Fruit fly (Drosophila melanogaster) whole organism, adult: Measurements from ENCODE around the gene PAN3.

ENCODE experiments used
- CG11617 ChIP-seq: fragments of 200-800 bp; sonication (Bioruptor generic); optimal IDR thresholded peaks from 2 replicates; lab custom pipeline; 2017; ENCODE audit warnings: mild to moderate bottlenecking, missing biosample characterization, missing genetic modification reagents, missing genetic modification characterization
- CG12768 ChIP-seq: fragments of 200-800 bp; sonication (Bioruptor generic); optimal IDR thresholded peaks from 2 replicates; lab custom pipeline; 2017; ENCODE audit warnings: missing biosample characterization, missing genetic modification characterization, mild to moderate bottlenecking, moderate library complexity, missing genetic modification reagents
- CG14711 ChIP-seq: fragments of 200-800 bp; sonication (Bioruptor generic); optimal IDR thresholded peaks from 2 replicates; lab custom pipeline; 2018; ENCODE audit warnings: missing biosample characterization, mild to moderate bottlenecking, missing genetic modification characterization, moderate library complexity
- CG1620 ChIP-seq: fragments of 200-800 bp; sonication (Bioruptor generic); optimal IDR thresholded peaks from 2 replicates; lab custom pipeline; 2016; ENCODE audit warnings: missing biosample characterization, missing genetic modification characterization
- CG33017 ChIP-seq: fragments of 200-800 bp; sonication (Bioruptor generic); optimal IDR thresholded peaks from 2 replicates; lab custom pipeline; 2018; ENCODE audit warnings: missing biosample characterization, mild to moderate bottlenecking, missing genetic modification characterization, moderate library complexity
- CG5204 ChIP-seq: fragments of 200-800 bp; sonication (Bioruptor generic); optimal IDR thresholded peaks from 2 replicates; lab custom pipeline; 2016; ENCODE audit warnings: missing biosample characterization, missing genetic modification characterization
- CG7045 ChIP-seq: fragments of 200-800 bp; sonication (Bioruptor generic); optimal IDR thresholded peaks from 2 replicates; lab custom pipeline; 2017; ENCODE audit warnings: missing biosample characterization, mild to moderate bottlenecking, missing genetic modification characterization
- CG7101 ChIP-seq: fragments of 200-800 bp; sonication (Bioruptor generic); optimal IDR thresholded peaks from 2 replicates; lab custom pipeline; 2018; ENCODE audit warnings: missing biosample characterization, mild to moderate bottlenecking, missing genetic modification characterization, moderate library complexity
- Clk ChIP-seq: fragments of 200-800 bp; sonication (Bioruptor generic); optimal IDR thresholded peaks from 2 replicates; lab custom pipeline; 2017; ENCODE audit warnings: missing biosample characterization, missing genetic modification characterization
- Crg-1 ChIP-seq: fragments of 200-800 bp; sonication (Bioruptor generic); optimal IDR thresholded peaks from 2 replicates; lab custom pipeline; 2016; ENCODE audit warnings: missing biosample characterization, missing genetic modification characterization
- Hr96 ChIP-seq: fragments of 200-800 bp; sonication (Bioruptor generic); optimal IDR thresholded peaks from 2 replicates; lab custom pipeline; 2016; ENCODE audit warnings: missing biosample characterization, missing genetic modification characterization
- Mnt ChIP-seq: fragments of 200-800 bp; sonication (Bioruptor generic); optimal IDR thresholded peaks from 2 replicates; lab custom pipeline; 2016; ENCODE audit warnings: missing biosample characterization, mild to moderate bottlenecking, missing genetic modification characterization
- bab1 ChIP-seq: fragments of 200-800 bp; sonication (Bioruptor generic); optimal IDR thresholded peaks from 3 replicates; lab custom pipeline; 2019; ENCODE audit warnings: missing biosample characterization, mild to moderate bottlenecking, missing genetic modification characterization, moderate library complexity
- cic ChIP-seq: fragments of 200-800 bp; sonication (Bioruptor generic); optimal IDR thresholded peaks from 2 replicates; lab custom pipeline; 2017; ENCODE audit warnings: missing biosample characterization, mild to moderate bottlenecking, missing genetic modification characterization, moderate library complexity
- cnc ChIP-seq, 2 experiments: fragments of >200 bp; optimal IDR thresholded peaks; 2 replicates each; lab custom pipeline; 2017
- kay ChIP-seq: fragments of 200-800 bp; sonication (Bioruptor generic); peaks from one replicate; lab custom pipeline; 2016; ENCODE audit warnings: missing biosample characterization, missing genetic modification characterization, borderline replicate concordance
- ovo ChIP-seq: fragments of 200-800 bp; sonication (Bioruptor generic); optimal IDR thresholded peaks from 2 replicates; lab custom pipeline; 2016; ENCODE audit warnings: missing biosample characterization, missing genetic modification characterization
- pad ChIP-seq: fragments of 200-800 bp; sonication (Bioruptor generic); optimal IDR thresholded peaks from 3 replicates; lab custom pipeline; 2017; ENCODE audit warnings: missing biosample characterization, missing genetic modification characterization, mild to moderate bottlenecking, moderate library complexity, missing genetic modification reagents
- tj ChIP-seq: fragments of 200-800 bp; sonication (Bioruptor generic); optimal IDR thresholded peaks from 3 replicates; lab custom pipeline; 2017; ENCODE audit warnings: missing biosample characterization, mild to moderate bottlenecking, missing genetic modification characterization, moderate library complexity
- toe ChIP-seq: fragments of 200-800 bp; sonication (Bioruptor generic); optimal IDR thresholded peaks from 2 replicates; lab custom pipeline; 2016; ENCODE audit warnings: missing biosample characterization, missing genetic modification characterization

The PAN3 gene

dm6 chr3L:3089012-3089411, 18.1 kb downstream of the PAN3 start:
- TF ChIP-seq CG7101 (tag; lab: Kevin White, UChicago): no peak
- TF ChIP-seq toe (GFP tag; lab: Kevin White, UChicago): no peak
- TF ChIP-seq kay (GFP tag; lab: Kevin White, UChicago): peak; percentile 87

dm6 chr3L:3090581-3091345, 19.8 kb downstream of the PAN3 start:
- no peak for TF ChIP-seq CG11617 (GFP tag; lab: Kevin White, UChicago)
- peak; percentile 44 for TF ChIP-seq CG7101 (tag; lab: Kevin White, UChicago)
- TF ChIP-seq CG5204: no peak
- TF ChIP-seq bab1 (GFP tag; lab: Kevin White, UChicago): no peak
- no peak for TF ChIP-seq Mnt (GFP tag; lab: Kevin White, UChicago)
- TF ChIP-seq cnc (optimal IDR thresholded peaks at IDR 0.05; lab: Kevin White, UChicago): no peak
- TF ChIP-seq Clk (GFP tag; lab: Kevin White, UChicago): no peak
- no peak for TF ChIP-seq kay (GFP tag; lab: Kevin White, UChicago)
- TF ChIP-seq pad (GFP tag; lab: Kevin White, UChicago): peak; percentile 25
- TF ChIP-seq CG7045 (GFP tag; lab: Kevin White, UChicago): no peak
- TF ChIP-seq tj (GFP tag; lab: Kevin White, UChicago): no peak
- no peak for TF ChIP-seq Hr96 (GFP tag; lab: Kevin White, UChicago)
- TF ChIP-seq cic (GFP tag; lab: Kevin White, UChicago): no peak
- TF ChIP-seq CG33017 (tag; lab: Kevin White, UChicago): no peak
- peak; percentile 21 for TF ChIP-seq CG14711
- no peak for TF ChIP-seq toe (GFP tag; lab: Kevin White, UChicago)
- no peak for TF ChIP-seq CG1620
- TF ChIP-seq ovo (GFP tag; lab: Kevin White, UChicago): no peak

- TF ChIP-seq CG12768 (GFP tag; lab: Kevin White, UChicago) (no peak), CG11617 (GFP tag; lab: Kevin White, UChicago) (no peak), ovo (GFP tag; lab: Kevin White, UChicago) (no peak)
Measured at dm6 chr3L:3095590-3095989, 24.7 kb downstream of the PAN3 start.

- TF ChIP-seq CG7045 (GFP tag; lab: Kevin White, UChicago) (peak; percentile 29), CG7101 (tag; lab: Kevin White, UChicago) (peak; percentile 21), Hr96 (GFP tag; lab: Kevin White, UChicago) (no peak), CG12768 (GFP tag; lab: Kevin White, UChicago) (peak; percentile 55)
Measured at dm6 chr3L:3096073-3096725, 25.3 kb downstream of the PAN3 start.

dm6 chr3L:3096726-3097597, 26.0 kb downstream of the PAN3 start:
- TF ChIP-seq Hr96 (GFP tag; lab: Kevin White, UChicago) (no peak), kay (GFP tag; lab: Kevin White, UChicago) (peak; percentile 2)

dm6 chr3L:3097598-3097880, 26.6 kb downstream of the PAN3 start:
- no peak for TF ChIP-seq CG11617 (GFP tag; lab: Kevin White, UChicago)
- no peak for TF ChIP-seq CG12768 (GFP tag; lab: Kevin White, UChicago)
- TF ChIP-seq pad (GFP tag; lab: Kevin White, UChicago): no peak
- TF ChIP-seq CG1620: no peak
- no peak for TF ChIP-seq ovo (GFP tag; lab: Kevin White, UChicago)
- TF ChIP-seq CG5204: no peak
- TF ChIP-seq Clk (GFP tag; lab: Kevin White, UChicago): no peak
- no peak for TF ChIP-seq toe (GFP tag; lab: Kevin White, UChicago)
- no peak for TF ChIP-seq CG7101 (tag; lab: Kevin White, UChicago)
- TF ChIP-seq Crg-1 (GFP tag; lab: Kevin White, UChicago): no peak
- no peak for TF ChIP-seq kay (GFP tag; lab: Kevin White, UChicago)
- no peak for TF ChIP-seq cic (GFP tag; lab: Kevin White, UChicago)
